Worm (Caenorhabditis elegans) whole organism, L1 larva: ENCODE data around the gene Y62H9A.13.

Experiments
- ama-1 ChIP-seq: fragments of 150-350 bp; optimal IDR thresholded peaks from 2 replicates; lab custom pipeline; 2014
- lsy-2 ChIP-seq, 2 experiments: fragments of 150-350 bp; optimal IDR thresholded peaks; 2 replicates each; lab custom pipeline; 2014; ENCODE audit warnings: missing biosample characterization in 2 of 2, missing genetic modification characterization in 2 of 2
- nhr-12 ChIP-seq: sonication (generic microtip); optimal IDR thresholded peaks from 2 replicates; lab custom pipeline; 2017; ENCODE audit warnings: missing biosample characterization, missing genetic modification characterization
- nhr-237 ChIP-seq: fragments of 150-350 bp; optimal IDR thresholded peaks from 2 replicates; lab custom pipeline; 2014; ENCODE audit warnings: missing biosample characterization, missing genetic modification characterization
- nhr-77 ChIP-seq: fragments of 150-350 bp; optimal IDR thresholded peaks from 2 replicates; lab custom pipeline; 2014; ENCODE audit warnings: missing biosample characterization, missing genetic modification characterization
- pqm-1 ChIP-seq: sonication (generic microtip); optimal IDR thresholded peaks from 3 replicates; lab custom pipeline; 2017; ENCODE audit warnings: missing biosample characterization, missing genetic modification characterization
- tbx-2 ChIP-seq: sonication (generic microtip); optimal IDR thresholded peaks from 2 replicates; lab custom pipeline; 2016; ENCODE audit warnings: missing genetic modification characterization, missing compliant biosample characterization
- unc-30 ChIP-seq: sonication (generic microtip); optimal IDR thresholded peaks from 2 replicates; lab custom pipeline; 2017; ENCODE audit warnings: missing biosample characterization, missing genetic modification characterization

DNA sequence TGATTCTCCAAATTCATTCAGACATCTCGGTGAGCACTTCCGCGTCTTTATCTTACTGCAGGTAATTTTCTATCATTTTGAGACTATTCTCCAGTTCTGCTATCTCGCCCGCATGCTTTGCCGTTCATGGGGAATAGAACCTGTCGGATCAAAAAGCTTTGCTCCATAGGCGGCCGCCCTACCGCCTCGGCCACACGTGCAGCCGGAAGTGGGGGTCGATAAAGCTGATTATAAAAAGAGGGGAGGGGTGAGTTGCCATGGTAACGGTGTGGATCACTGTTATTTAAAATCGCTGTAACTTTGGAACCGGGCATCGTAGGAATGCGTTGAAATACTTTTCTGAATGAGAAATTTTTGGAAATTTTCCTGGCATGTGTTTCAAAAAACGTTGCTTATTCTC, 46.4 kb upstream of the Y62H9A.13 start:
- TF ChIP-seq nhr-237 (tag; lab: Kevin White, UChicago) (no peak), unc-30 (tag; lab: Kevin White, UChicago) (no peak), nhr-77 (tag; lab: Kevin White, UChicago) (no peak), ama-1 (lab: Kevin White, UChicago) (no peak), tbx-2 (tag; lab: Kevin White, UChicago) (no peak), lsy-2 (tag; optimal IDR thresholded peaks at IDR 0.05; lab: Kevin White, UChicago) (no peak), pqm-1 (no peak), nhr-12 (tag; lab: Kevin White, UChicago) (no peak)
